Worm (Caenorhabditis elegans): ENCODE results near the gene sao-1.

DNA sequence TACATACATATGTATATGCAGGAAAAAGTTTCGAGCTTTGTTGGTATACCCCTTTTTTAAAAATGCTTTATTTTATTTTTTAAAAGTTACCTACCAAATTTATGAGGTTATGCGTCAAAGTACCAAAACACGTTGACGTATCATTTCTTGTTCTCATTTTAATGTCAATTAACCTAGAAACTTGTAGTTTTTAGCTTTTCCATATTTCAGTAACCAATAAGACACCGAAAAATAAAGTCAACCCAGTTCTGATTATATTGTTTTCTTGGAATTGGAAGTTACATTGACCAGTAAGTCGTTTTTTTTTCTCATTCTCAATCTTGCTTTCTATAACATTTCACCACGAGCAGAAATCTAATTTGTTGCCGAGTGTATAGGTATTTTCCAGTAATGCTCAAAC, 26.9 kb upstream of the sao-1 start, which contains the start of gene srw-145:
- no peak for TF ChIP-seq nhr-12 (tag; optimal IDR thresholded peaks at IDR 0.05)
- TF ChIP-seq unc-62 (GFP tag; optimal IDR thresholded peaks at IDR 0.05) = no peak
- TF ChIP-seq lsy-2 (tag; optimal IDR thresholded peaks at IDR 0.05) = no peak
- no peak for TF ChIP-seq ceh-43 (GFP tag; optimal IDR thresholded peaks at IDR 0.05)
- TF ChIP-seq pha-4 (tag; optimal IDR thresholded peaks at IDR 0.05) = no peak
- TF ChIP-seq ceh-39 (tag; optimal IDR thresholded peaks at IDR 0.05) = no peak
- TF ChIP-seq nhr-237 (tag; optimal IDR thresholded peaks at IDR 0.05) = no peak
- TF ChIP-seq zip-8 (tag; optimal IDR thresholded peaks at IDR 0.05) = no peak
- TF ChIP-seq flh-1 (GFP tag; optimal IDR thresholded peaks at IDR 0.05) = no peak
- TF ChIP-seq mls-2 (tag; optimal IDR thresholded peaks at IDR 0.05) = no peak
- TF ChIP-seq ztf-11 (tag; optimal IDR thresholded peaks at IDR 0.05) = no peak

All from whole organism, mixed stage, embryonic.